Worm (Caenorhabditis elegans): ENCODE data around the gene C56G2.15.

Gene C56G2.15

DNA sequence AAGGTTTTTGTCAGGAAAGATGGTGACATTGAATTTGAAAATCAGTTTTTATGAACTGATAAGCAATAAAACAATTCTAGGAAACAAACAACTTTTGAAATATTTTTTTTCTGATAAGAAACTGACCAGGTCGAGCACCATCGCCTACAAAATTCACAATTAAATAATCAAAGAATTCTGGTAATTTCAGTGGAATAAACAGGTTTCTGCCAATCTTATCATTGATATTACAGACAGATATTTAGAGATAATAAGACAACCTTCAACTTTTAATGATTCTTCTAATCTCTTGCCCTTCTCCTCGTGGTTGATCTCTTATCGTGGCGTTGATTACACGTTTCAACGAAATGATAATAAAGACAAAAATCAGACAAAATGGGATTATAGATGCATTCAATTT, 28.7 kb upstream of the C56G2.15 start:
- TF ChIP-seq cog-1 (tag; optimal IDR thresholded peaks at IDR 0.05) (no peak), ztf-23 (GFP tag; IDR thresholded peaks at IDR 0.05) (no peak), ref-1 (GFP tag; conservative IDR thresholded peaks at IDR 0.05) (no peak), med-1 (GFP tag; optimal IDR thresholded peaks at IDR 0.05; ENCODE audit: insufficient read depth) (no peak), klf-2 (GFP tag; conservative IDR thresholded peaks at IDR 0.05) (no peak), ztf-29 (GFP tag; IDR thresholded peaks at IDR 0.05) (no peak), tab-1 (GFP tag; IDR thresholded peaks at IDR 0.05) (no peak), T22C8.4 (GFP tag; IDR thresholded peaks at IDR 0.05) (no peak), flt-1 (GFP tag; IDR thresholded peaks at IDR 0.05) (no peak)

DNA sequence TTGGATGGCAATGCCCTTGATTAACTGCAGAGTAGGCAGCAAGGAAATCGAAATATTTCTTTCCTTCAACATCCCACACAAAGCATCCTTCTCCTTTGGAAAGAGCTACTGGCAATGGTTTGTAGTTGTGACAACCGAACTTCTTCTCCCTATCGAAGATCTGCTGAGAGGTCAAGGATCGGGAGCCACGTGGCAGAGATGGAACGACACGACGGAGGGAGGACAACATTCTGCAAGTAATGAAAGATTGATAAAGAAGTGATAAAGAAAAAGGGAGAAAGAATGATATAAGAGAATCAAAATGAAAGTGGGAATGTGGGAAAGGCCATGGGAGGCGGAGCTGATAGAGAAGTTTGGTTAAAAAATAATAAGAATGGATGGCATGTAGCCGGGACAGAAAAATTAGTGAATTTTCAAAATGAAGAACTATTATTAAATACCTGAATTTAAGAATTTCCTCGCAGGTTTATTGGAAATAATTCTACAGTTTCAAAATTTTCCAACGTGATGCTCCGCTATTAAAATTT, 28.1 kb upstream of the C56G2.15 start, which contains the start of gene oatr-1:
TSS of gene oatr-1 (minus strand) at position 477 of the 527 bp plus-strand sequence.
- TF ChIP-seq ztf-29 (GFP tag; IDR thresholded peaks at IDR 0.05) (no peak), tab-1 (GFP tag; IDR thresholded peaks at IDR 0.05) (no peak), cog-1 (tag; optimal IDR thresholded peaks at IDR 0.05) (no peak), flt-1 (GFP tag; IDR thresholded peaks at IDR 0.05) (no peak), med-1 (GFP tag; optimal IDR thresholded peaks at IDR 0.05; ENCODE audit: insufficient read depth) (no peak), ztf-23 (GFP tag; IDR thresholded peaks at IDR 0.05) (no peak), T22C8.4 (GFP tag; IDR thresholded peaks at IDR 0.05) (no peak), klf-2 (GFP tag; conservative IDR thresholded peaks at IDR 0.05) (no peak), ref-1 (GFP tag; conservative IDR thresholded peaks at IDR 0.05) (no peak)

DNA sequence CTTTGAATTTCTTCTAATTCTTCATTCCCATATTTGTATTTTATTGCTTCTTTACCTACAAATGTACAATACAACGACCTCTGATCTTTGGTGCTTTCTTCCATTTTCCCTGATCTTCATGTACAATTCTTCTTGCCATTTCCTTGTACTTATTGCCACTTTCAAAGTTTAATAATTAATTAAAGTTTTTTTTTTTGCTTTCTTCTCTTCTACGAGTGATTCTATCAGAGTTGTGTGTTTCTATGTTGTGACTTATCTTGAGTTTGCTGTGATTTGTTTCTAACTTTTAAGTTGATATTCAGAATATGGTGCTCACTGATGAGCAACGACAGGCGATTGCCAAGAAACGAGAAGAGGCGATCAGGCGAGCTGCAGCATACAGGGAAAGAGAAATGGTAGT, 22.9 kb upstream of the C56G2.15 start, which contains the start of gene smrc-1:
TSS of gene smrc-1 (plus strand) at position 301 of the 400 bp plus-strand sequence.
- no peak for TF ChIP-seq med-1 (GFP tag; optimal IDR thresholded peaks at IDR 0.05; ENCODE audit: insufficient read depth)
- TF ChIP-seq ztf-23 (GFP tag; IDR thresholded peaks at IDR 0.05): no peak
- TF ChIP-seq klf-2 (GFP tag; conservative IDR thresholded peaks at IDR 0.05): no peak
- TF ChIP-seq T22C8.4 (GFP tag; IDR thresholded peaks at IDR 0.05): no peak
- TF ChIP-seq ref-1 (GFP tag; conservative IDR thresholded peaks at IDR 0.05): no peak
- TF ChIP-seq flt-1 (GFP tag; IDR thresholded peaks at IDR 0.05): no peak
- TF ChIP-seq tab-1 (GFP tag; IDR thresholded peaks at IDR 0.05): no peak
- TF ChIP-seq cog-1 (tag; optimal IDR thresholded peaks at IDR 0.05): no peak
- no peak for TF ChIP-seq ztf-29 (GFP tag; IDR thresholded peaks at IDR 0.05)

DNA sequence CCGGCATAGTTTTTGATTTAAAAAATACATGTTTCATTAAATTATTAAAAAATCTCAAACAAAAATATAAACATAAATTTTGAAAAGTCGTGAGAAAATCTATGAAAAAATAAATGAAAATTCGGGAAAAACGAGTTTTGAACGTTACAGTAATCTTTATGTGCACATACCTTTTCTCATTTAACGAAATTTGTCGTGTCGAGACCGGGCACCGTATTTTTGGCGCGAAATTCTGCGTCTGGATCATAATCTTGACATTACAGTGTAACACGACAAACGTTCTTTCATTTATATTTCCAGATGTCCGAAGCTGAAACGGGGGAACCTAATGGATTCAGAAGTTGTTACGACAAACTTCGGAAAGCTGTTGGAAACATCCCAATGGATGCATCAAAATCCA, 21.8 kb upstream of the C56G2.15 start, which contains the start of gene C16A3.2:
TSS of gene C16A3.2 (plus strand) at position 301 of the 400 bp plus-strand sequence.
- TF ChIP-seq klf-2 (GFP tag; conservative IDR thresholded peaks at IDR 0.05) (no peak), tab-1 (GFP tag; IDR thresholded peaks at IDR 0.05) (no peak), cog-1 (tag; optimal IDR thresholded peaks at IDR 0.05) (no peak), T22C8.4 (GFP tag; IDR thresholded peaks at IDR 0.05) (no peak), flt-1 (GFP tag; IDR thresholded peaks at IDR 0.05) (no peak), ref-1 (GFP tag; conservative IDR thresholded peaks at IDR 0.05) (no peak)

DNA sequence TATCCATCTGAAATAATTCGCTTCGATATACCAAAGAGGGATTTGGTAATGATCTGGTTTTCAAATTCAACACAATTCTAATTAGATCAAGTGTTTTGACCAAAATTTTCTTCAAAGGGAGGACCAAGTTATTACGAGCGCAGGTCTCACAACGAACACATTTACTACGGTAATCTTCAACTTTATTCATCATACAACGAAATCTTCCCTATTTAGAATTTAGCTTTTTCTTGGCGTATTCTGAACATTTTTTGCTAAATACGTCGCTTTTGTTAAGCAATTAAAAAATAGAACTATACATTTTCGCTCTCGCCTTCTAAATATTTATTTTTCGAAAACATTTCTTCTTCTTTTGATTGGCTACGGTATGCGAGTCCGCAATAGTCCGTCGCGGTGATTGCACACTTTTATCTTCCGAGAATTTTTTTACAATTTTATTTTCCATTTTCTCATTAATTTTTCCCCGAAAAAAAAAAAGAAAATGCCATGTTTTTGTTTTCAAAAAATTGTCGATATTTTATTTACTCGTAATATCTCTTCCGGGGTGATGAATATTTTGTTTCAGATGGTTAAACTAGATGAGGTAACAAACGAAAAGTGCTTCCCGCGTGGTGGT, 15.4 kb upstream of the C56G2.15 start, which contains the start of gene let-716:
TSS of gene let-716 (plus strand) at position 566 of the 616 bp plus-strand sequence.
- no peak for TF ChIP-seq cog-1 (tag; optimal IDR thresholded peaks at IDR 0.05)
- TF ChIP-seq tab-1 (GFP tag; IDR thresholded peaks at IDR 0.05): no peak
- no peak for TF ChIP-seq ref-1 (GFP tag; conservative IDR thresholded peaks at IDR 0.05)
- no peak for TF ChIP-seq T22C8.4 (GFP tag; IDR thresholded peaks at IDR 0.05)

DNA sequence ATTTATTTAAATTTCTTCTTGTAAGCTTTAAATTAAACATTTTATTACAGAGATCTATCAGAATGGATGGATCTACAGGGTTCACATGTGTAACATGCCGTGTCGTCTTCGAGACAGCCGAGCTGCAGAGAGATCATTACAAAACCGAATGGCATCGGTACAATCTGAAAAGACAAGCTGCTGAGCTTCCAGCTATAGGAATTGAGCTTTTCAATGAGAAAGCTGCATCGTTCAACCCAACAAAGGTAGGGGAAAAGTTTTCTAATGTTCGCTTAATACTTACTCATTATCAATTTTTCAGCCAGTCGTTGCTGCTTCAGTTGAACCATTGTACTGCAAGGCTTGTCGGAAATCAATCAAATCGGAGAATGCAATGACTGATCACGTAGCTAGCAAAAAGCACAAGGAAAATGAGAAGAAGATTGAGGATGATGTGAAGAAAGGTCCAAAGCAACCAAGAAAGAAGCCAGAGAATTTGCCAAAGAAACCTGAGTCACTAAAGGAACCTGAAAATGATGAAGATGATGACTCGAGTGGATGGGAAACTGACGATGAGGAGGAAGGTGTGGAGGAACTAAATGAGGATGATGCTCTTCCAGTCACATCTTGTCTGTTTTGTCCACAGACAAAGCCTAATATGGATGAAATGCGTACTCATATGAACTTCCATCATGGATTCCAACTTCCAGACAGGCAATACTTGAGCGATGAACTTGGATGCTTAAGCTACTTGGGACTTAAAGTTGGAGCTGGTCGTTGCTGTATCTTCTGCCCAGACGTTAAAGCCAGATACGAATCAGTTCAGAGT, 14.1 kb upstream of the C56G2.15 start, which contains the start of gene znf-622:
TSS of gene znf-622 (plus strand) at position 51 of the 808 bp plus-strand sequence.
- TF ChIP-seq tab-1 (GFP tag; IDR thresholded peaks at IDR 0.05): no peak
- no peak for TF ChIP-seq ref-1 (GFP tag; conservative IDR thresholded peaks at IDR 0.05)
- TF ChIP-seq ztf-23 (GFP tag; IDR thresholded peaks at IDR 0.05): no peak
- TF ChIP-seq cog-1 (tag; optimal IDR thresholded peaks at IDR 0.05): no peak
- TF ChIP-seq klf-2 (GFP tag; conservative IDR thresholded peaks at IDR 0.05): no peak
- TF ChIP-seq T22C8.4 (GFP tag; IDR thresholded peaks at IDR 0.05): no peak
- no peak for TF ChIP-seq med-1 (GFP tag; optimal IDR thresholded peaks at IDR 0.05; ENCODE audit: insufficient read depth)
- no peak for TF ChIP-seq ztf-29 (GFP tag; IDR thresholded peaks at IDR 0.05)
- TF ChIP-seq flt-1 (GFP tag; IDR thresholded peaks at IDR 0.05): no peak

DNA sequence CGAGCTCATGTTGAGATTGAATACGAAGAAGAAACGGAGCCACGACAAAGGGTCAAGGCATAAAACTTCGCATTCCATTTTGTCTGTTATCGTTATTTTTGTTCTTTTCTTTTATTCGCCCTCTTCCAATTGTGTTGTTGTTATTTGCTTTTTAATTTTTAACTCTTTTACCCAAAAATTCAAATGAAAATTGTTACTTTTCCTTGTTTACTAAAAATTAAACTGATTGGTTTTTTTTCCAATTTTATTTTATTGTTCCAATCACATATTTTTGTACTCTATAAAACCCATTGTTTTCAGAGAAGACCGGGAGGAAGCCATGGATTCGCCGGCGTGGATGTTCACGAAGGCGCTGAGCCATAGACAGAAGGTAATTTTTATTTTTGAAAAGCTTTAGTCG, 12.8 kb upstream of the C56G2.15 start, which contains the start of gene C16A3.5:
TSS of gene C16A3.5 (plus strand) at position 301 of the 400 bp plus-strand sequence.
- TF ChIP-seq tab-1 (GFP tag; IDR thresholded peaks at IDR 0.05) (no peak), cog-1 (tag; optimal IDR thresholded peaks at IDR 0.05) (no peak), ztf-29 (GFP tag; IDR thresholded peaks at IDR 0.05) (no peak), flt-1 (GFP tag; IDR thresholded peaks at IDR 0.05) (no peak), ztf-23 (GFP tag; IDR thresholded peaks at IDR 0.05) (no peak), T22C8.4 (GFP tag; IDR thresholded peaks at IDR 0.05) (no peak), med-1 (GFP tag; optimal IDR thresholded peaks at IDR 0.05; ENCODE audit: insufficient read depth) (no peak), ref-1 (GFP tag; conservative IDR thresholded peaks at IDR 0.05) (no peak), klf-2 (GFP tag; conservative IDR thresholded peaks at IDR 0.05) (no peak)

DNA sequence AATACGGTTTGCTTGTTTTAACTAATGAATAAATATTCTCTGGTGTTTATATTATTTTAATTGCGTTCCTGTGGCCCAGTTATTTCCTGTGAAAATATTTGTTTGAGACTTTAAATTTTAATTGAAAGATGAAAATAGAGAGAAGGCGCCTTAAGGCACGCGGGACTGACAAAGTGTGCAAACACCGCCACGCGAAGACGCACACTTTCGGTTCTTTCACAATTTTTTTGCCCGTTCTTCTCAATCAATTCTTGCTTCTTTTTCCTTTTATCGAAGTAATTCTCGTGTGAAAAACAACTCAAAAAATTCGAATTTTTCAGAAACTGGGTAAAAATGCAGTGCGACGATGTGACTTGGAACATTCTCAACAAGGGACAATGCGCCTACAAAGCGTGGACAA, 11.4 kb upstream of the C56G2.15 start, which contains the start of gene C16A3.6:
TSS of gene C16A3.6 (plus strand) at position 84 of the 400 bp plus-strand sequence.
- TF ChIP-seq ztf-23 (GFP tag; IDR thresholded peaks at IDR 0.05): no peak
- TF ChIP-seq tab-1 (GFP tag; IDR thresholded peaks at IDR 0.05): no peak
- TF ChIP-seq med-1 (GFP tag; optimal IDR thresholded peaks at IDR 0.05; ENCODE audit: insufficient read depth): no peak
- TF ChIP-seq flt-1 (GFP tag; IDR thresholded peaks at IDR 0.05): peak; percentile 63; the same call in 1 of the 2 replicates

DNA sequence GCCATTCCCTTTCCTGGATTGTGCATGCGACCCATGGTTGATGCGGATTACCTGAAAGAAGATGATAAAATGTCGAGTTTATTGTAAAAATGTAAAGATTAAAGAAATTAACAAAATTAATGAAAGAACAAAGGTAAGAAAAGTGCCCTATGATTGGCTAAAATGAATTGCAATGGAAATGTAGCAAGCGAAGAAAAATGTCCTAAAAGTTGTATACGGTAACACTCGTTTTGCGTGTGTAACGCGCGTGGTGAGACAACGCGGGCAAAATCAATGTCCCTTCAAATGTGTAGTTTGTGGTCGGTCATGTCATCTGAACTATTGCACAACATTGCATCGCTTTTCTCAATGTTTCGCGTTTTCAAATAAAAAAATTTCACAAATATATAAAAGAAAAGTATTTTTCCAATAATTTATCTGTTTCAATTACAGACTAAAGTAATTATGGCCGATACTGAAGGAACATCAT, 7.3 kb upstream of the C56G2.15 start, which contains the start of the genes rps-13 and nfx-1:
TSS of gene rps-13 (minus strand) at position 51 of the 469 bp plus-strand sequence.
TSS of gene nfx-1 (plus strand) at position 433 of the 469 bp plus-strand sequence.
- TF ChIP-seq cog-1 (tag; optimal IDR thresholded peaks at IDR 0.05) (peak; percentile 65), med-1 (GFP tag; optimal IDR thresholded peaks at IDR 0.05; ENCODE audit: insufficient read depth) (no peak), flt-1 (GFP tag; IDR thresholded peaks at IDR 0.05) (peak; percentile 72), ztf-23 (GFP tag; IDR thresholded peaks at IDR 0.05) (no peak), T22C8.4 (GFP tag; IDR thresholded peaks at IDR 0.05) (no peak)

All from whole organism, midembryonic.